Fruit fly (Drosophila melanogaster) ovary, adult (tissue): ENCODE results near the gene tap.

ENCODE experiments used
- CG17801 ChIP-seq: fragments of 200-800 bp; optimal IDR thresholded peaks from 2 replicates; lab custom pipeline; 2019; ENCODE audit warnings: missing biosample characterization, mild to moderate bottlenecking, missing genetic modification characterization, moderate library complexity; ENCODE audit not compliant: partially characterized antibody

The tap gene

DNA sequence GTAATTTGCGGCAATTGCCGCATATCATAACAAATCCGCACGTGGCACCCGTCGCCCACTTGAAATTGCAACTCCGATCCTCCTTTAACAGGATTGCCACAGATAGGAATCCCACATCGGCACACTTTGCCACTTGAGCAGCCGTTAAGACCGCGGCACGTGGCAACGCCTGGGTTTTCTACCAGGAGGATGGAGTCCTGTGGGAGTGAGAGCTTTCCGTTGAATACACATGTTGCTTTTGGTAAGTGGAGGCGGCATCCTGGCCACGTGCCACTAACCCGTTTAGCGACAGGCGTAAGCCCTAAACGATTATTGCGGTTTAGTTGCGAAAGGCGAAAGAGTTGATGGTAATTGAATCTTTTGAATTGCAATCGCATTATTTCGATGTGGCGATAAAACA is 992 bp upstream of the tap start:
- no peak for TF ChIP-seq CG17801 (GFP tag; lab: Kevin White, UChicago)

- TF ChIP-seq CG17801 (GFP tag; lab: Kevin White, UChicago) = no peak
Measured at dm6 chr3L:17361925-17362324, 2.4 kb downstream of the tap start.

dm6 chr3L:17362940-17363339 is 3.5 kb downstream of the tap start:
- TF ChIP-seq CG17801 (GFP tag; lab: Kevin White, UChicago) = no peak

- no peak for TF ChIP-seq CG17801 (GFP tag; lab: Kevin White, UChicago)
Measured at dm6 chr3L:17364023-17364422, 4.5 kb downstream of the tap start.

DNA sequence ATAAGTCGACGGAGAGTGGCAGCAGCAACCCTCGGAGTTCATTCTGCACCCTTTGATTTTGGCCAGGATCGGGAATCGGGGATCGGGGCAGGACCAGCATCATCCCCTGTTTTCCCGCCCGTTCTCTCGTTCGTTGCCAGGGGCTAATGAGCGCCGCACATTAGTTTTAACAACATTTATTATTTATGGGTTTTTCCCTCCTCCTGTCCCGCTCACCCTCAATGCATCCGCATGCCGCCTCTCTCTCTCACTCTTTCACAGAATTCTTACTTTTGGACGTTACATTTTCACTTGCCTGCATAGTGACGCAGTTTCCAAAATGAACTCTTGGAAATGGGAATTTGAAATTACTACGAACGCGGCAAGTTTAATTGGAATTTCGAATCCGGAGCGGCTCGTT is 7.5 kb downstream of the tap start:
- no peak for TF ChIP-seq CG17801 (GFP tag; lab: Kevin White, UChicago)

DNA sequence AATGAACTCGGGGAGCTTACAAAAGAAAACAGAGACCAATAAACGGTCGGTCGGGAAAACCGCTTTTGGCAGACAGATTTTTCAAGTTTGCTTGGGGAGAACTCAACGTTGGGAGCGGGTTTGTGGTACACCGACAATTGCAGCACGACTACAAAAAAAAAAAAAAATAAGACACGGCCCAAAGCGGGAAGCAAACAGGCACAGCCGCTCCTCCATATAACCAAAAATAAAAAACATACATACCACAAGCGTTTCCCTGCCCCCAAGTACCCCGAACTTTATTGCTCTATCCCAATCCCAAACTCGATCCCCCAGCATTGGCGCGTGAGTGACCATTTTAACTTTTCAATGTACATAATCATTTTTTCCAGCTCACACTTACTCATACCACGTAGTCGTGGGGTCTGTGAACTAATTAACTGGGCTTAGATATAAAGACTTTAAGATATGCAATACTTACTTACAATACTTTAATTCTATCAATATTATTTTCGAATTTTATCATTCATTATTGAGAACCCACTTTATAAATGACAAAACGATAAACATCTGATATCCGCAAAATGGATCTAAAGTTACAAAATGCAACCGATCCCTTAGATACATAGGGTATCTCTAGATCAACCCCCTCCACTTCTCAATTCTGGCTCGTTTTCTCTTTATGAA is 15.6 kb downstream of the tap start:
- no peak for TF ChIP-seq CG17801 (GFP tag; lab: Kevin White, UChicago)

DNA sequence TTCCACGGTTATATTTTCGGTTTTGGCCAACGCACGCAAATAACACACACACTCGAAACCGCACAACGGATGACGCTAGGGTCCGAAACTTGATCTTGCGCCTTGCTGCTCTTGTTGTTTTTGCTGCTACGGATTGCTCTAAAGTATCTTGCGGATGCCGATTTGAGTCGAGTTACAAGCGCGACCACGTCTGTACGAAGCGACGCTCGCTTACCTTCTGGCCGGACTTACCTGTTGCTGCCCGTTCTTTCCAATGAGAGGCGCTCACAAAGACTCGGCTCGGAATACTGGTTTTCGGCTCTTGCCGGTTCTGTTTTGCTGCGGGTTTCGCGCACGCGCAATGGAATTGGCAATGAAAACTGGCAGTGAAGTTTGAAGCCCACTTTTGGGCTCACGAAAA is 19.8 kb downstream of the tap start, which contains the start of gene Cad74A:
Gene Cad74A (minus strand): TSS at position 220 of the 400 bp plus-strand sequence.
- TF ChIP-seq CG17801 (GFP tag; lab: Kevin White, UChicago) = no peak

- no peak for TF ChIP-seq CG17801 (GFP tag; lab: Kevin White, UChicago)
Measured at dm6 chr3L:17381990-17382389, 22.5 kb downstream of the tap start.

DNA sequence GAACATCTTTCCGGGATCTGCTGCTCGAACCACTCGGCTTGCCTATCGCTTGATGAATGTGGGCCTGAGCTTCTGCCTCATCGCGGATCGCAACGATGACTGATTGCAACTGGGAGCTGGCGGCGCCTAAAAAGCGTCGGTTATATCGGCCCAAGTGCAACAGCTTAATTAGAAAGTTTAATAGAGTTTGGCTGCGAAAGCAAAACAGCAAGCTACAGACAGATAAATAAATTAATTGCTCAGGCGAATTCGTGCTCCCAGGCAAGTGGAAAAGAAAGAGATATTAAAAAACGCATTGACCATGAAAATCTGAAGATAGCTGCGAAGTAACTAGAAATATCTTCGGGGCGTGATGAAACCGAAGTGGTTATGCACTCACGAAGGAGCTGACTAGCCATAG is 23.1 kb downstream of the tap start, which contains the start of gene CG13728:
Gene CG13728 (minus strand): TSS at position 101 of the 400 bp plus-strand sequence.
- TF ChIP-seq CG17801 (GFP tag; lab: Kevin White, UChicago) = no peak

dm6 chr3L:17383285-17383684 is 23.8 kb downstream of the tap start:
- TF ChIP-seq CG17801 (GFP tag; lab: Kevin White, UChicago) = no peak

dm6 chr3L:17383714-17384113 is 24.2 kb downstream of the tap start:
- TF ChIP-seq CG17801 (GFP tag; lab: Kevin White, UChicago) = no peak

dm6 chr3L:17386612-17387382 is 27.3 kb downstream of the tap start:
- TF ChIP-seq CG17801 (GFP tag; lab: Kevin White, UChicago) = no peak

DNA sequence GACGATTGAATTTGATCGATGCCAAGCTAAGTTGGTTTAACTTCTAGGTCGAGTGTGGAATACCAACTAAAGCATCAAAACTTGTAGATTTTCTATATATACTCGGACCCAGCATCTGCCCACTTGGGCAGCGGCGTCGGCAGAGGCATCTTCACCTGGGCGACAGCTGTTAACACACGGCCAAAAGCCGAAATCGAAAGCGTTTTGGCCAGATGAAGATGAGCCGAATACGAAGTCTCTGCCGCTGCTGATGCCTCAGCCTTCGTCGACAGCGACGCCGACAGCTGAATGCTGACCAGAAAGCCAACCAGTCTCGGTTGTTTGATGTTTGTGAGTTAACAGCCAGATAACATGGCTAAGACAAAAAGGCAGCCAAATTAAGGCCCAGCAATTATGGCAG is 29.4 kb downstream of the tap start, which contains the start of gene CG13731:
Gene CG13731 (minus strand): TSS at position 62 of the 400 bp plus-strand sequence.
- TF ChIP-seq CG17801 (GFP tag; lab: Kevin White, UChicago) = no peak

- no peak for TF ChIP-seq CG17801 (GFP tag; lab: Kevin White, UChicago)
Measured at dm6 chr3L:17391132-17391531, 31.6 kb downstream of the tap start.

dm6 chr3L:17392412-17392811 is 32.9 kb downstream of the tap start:
- TF ChIP-seq CG17801 (GFP tag; lab: Kevin White, UChicago) = no peak

- no peak for TF ChIP-seq CG17801 (GFP tag; lab: Kevin White, UChicago)
Measured at dm6 chr3L:17393098-17393497, 33.6 kb downstream of the tap start.
